Worm (Caenorhabditis elegans): ENCODE results near the gene ZK1127.13.

ZK1127.13 gene

DNA sequence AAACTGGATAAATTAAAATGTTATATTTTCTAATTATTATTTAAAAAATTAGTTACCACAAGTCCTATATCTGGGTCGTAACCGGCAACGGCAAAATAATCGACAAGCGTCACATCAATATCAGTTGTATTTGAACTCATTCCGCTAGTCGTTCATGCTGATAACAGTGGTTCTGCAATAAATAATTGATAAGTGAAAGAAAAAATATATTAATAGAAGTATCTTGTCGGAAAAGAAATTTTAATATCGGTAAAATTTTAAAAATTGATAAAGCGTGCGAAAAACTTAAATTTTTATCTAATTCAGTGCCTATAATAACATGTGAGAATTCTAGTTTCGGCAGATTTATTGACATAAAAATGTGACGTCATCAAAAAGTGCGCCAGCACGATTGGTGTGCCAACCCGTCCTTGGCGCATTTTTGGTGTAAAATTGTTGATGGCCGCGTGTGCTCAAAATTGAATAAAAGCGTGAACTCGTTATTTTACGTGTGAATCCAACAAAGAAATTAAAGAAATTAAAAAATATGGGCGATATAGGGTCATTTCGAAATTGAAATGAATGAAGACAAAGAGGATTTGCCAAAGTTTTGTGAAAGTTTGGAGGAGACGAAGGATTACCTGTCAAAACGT lies 30.6 kb upstream of the ZK1127.13 start, which contains the start of the genes lst-6 and lst-5 (continued):
- no peak for TF ChIP-seq nhr-25 (tag; optimal IDR thresholded peaks at IDR 0.05)
- peak; percentile 27 for TF ChIP-seq snpc-4 (tag; optimal IDR thresholded peaks at IDR 0.05)
- no peak for TF ChIP-seq nhr-77 (tag; optimal IDR thresholded peaks at IDR 0.05)
- TF ChIP-seq aly-2 (tag; optimal IDR thresholded peaks at IDR 0.05): no peak
- no peak for TF ChIP-seq ceh-82 (tag; optimal IDR thresholded peaks at IDR 0.05)
- TF ChIP-seq ama-1 (optimal IDR thresholded peaks at IDR 0.05): no peak

ce11 chrII:7024897-7025852 lies 27.9 kb upstream of the ZK1127.13 start, which contains the start of gene znf-598:
Gene znf-598, plus strand, starts transcription at chrII:7025802.
- TF ChIP-seq unc-62 (GFP tag; optimal IDR thresholded peaks at IDR 0.05): no peak
- peak; percentile 16 for TF ChIP-seq nhr-23 (tag; optimal IDR thresholded peaks at IDR 0.05)
- no peak for TF ChIP-seq lin-39 (tag; optimal IDR thresholded peaks at IDR 0.05)
- TF ChIP-seq pha-4 (tag; optimal IDR thresholded peaks at IDR 0.05): peak; percentile 84
- TF ChIP-seq pqm-1 (tag; optimal IDR thresholded peaks at IDR 0.05): peak; percentile 40
- TF ChIP-seq elt-2 (tag; optimal IDR thresholded peaks at IDR 0.05): peak; percentile 72
- peak; percentile 64 for TF ChIP-seq snpc-4 (tag; optimal IDR thresholded peaks at IDR 0.05)
- no peak for TF ChIP-seq nhr-43 (tag; optimal IDR thresholded peaks at IDR 0.05; ENCODE audit: poor library complexity, severe bottlenecking)
- TF ChIP-seq lin-15B (tag; optimal IDR thresholded peaks at IDR 0.05): peak; percentile 64

ce11 chrII:7029524-7029923 lies 23.6 kb upstream of the ZK1127.13 start:
- TF ChIP-seq egl-5 (tag; optimal IDR thresholded peaks at IDR 0.05) (no peak), pha-4 (tag; optimal IDR thresholded peaks at IDR 0.05) (peak; percentile 68)

DNA sequence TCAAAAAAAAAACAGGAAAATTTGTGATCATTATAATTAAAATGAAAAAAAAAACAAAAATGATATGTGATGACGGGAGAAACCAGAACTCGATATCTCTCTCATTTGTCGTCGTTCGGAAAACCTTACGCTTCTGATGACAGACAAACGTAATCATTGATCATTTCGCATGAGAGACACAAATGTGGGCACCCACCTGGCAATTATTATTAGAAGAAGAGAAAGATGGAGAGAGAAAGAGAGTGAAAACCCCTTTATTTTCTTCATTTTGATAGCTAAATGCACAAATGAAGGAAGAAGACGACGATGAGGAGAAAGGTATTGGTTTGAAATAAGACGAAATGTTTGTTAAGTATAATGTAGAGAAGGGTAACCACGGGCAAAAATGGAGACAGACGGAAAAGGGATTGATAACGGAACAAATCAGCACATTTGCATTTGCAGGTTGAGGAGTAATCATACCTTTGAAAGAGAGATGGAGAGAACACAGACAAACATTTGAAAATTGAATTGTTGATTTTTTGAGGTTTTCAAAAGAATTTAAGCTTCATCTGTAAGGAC lies 21.9 kb upstream of the ZK1127.13 start:
- no peak for TF ChIP-seq unc-62 (GFP tag; optimal IDR thresholded peaks at IDR 0.05)
- TF ChIP-seq pqm-1 (tag; optimal IDR thresholded peaks at IDR 0.05): peak; percentile 63
- TF ChIP-seq elt-3 (tag; optimal IDR thresholded peaks at IDR 0.05): no peak
- TF ChIP-seq elt-1 (tag; optimal IDR thresholded peaks at IDR 0.05): no peak
- TF ChIP-seq lin-39 (tag; optimal IDR thresholded peaks at IDR 0.05): no peak
- no peak for TF ChIP-seq fkh-2 (tag; optimal IDR thresholded peaks at IDR 0.05)
- TF ChIP-seq pha-4 (tag; optimal IDR thresholded peaks at IDR 0.05): peak; percentile 47
- peak; percentile 78 for TF ChIP-seq elt-2 (tag; optimal IDR thresholded peaks at IDR 0.05)
- no peak for TF ChIP-seq ceh-82 (tag; optimal IDR thresholded peaks at IDR 0.05)
- TF ChIP-seq skn-1 (tag; optimal IDR thresholded peaks at IDR 0.05): no peak
- no peak for TF ChIP-seq nhr-237 (tag; optimal IDR thresholded peaks at IDR 0.05)
- no peak for TF ChIP-seq lsy-12 (tag; optimal IDR thresholded peaks at IDR 0.05)

ce11 chrII:7037659-7038342 lies 15.3 kb upstream of the ZK1127.13 start, which contains the start of gene cin-4:
Gene cin-4, plus strand, starts transcription at chrII:7038292.
- no peak for TF ChIP-seq fkh-10 (GFP tag; optimal IDR thresholded peaks at IDR 0.05)
- no peak for TF ChIP-seq ceh-28 (tag; optimal IDR thresholded peaks at IDR 0.05)
- TF ChIP-seq fos-1 (tag; optimal IDR thresholded peaks at IDR 0.05): no peak
- no peak for TF ChIP-seq ceh-9 (tag; optimal IDR thresholded peaks at IDR 0.05)
- TF ChIP-seq fkh-2 (tag; optimal IDR thresholded peaks at IDR 0.05): no peak
- no peak for TF ChIP-seq pha-4 (tag; optimal IDR thresholded peaks at IDR 0.05)
- TF ChIP-seq nhr-12 (tag; optimal IDR thresholded peaks at IDR 0.05): no peak
- TF ChIP-seq hmg-11 (tag; optimal IDR thresholded peaks at IDR 0.05): no peak
- TF ChIP-seq unc-39 (tag; optimal IDR thresholded peaks at IDR 0.05): no peak
- no peak for TF ChIP-seq lsy-12 (tag; optimal IDR thresholded peaks at IDR 0.05)

Measured in whole organism, L3 larva.